Worm (Caenorhabditis elegans) whole organism, midembryonic: Measurements from ENCODE around the gene K09F6.6.
"Not testable (repeated sequence)": the region's sequence is repeated elsewhere in the genome, so short reads cannot be mapped to it uniquely, and the experiment has no call there.

Experiments
- klf-2 ChIP-seq: fragments of 200-800 bp; sonication (Bioruptor generic); conservative IDR thresholded peaks from 2 replicates; pipeline ENCODE4 v1.3.6; 2022; ENCODE audit warnings: missing genetic modification reagents, missing genetic modification characterization, missing compliant biosample characterization
- tab-1 ChIP-seq: fragments of 200-800 bp; sonication (Bioruptor generic); IDR thresholded peaks from 2 replicates; pipeline ENCODE4 v1.3.6; 2022; ENCODE audit warnings: missing genetic modification characterization, missing compliant biosample characterization
- ztf-29 ChIP-seq: fragments of 200-800 bp; sonication (Bioruptor generic); IDR thresholded peaks from 2 replicates; pipeline ENCODE4 v1.3.6; 2022; ENCODE audit warnings: missing genetic modification reagents, missing genetic modification characterization, missing compliant biosample characterization

DNA sequence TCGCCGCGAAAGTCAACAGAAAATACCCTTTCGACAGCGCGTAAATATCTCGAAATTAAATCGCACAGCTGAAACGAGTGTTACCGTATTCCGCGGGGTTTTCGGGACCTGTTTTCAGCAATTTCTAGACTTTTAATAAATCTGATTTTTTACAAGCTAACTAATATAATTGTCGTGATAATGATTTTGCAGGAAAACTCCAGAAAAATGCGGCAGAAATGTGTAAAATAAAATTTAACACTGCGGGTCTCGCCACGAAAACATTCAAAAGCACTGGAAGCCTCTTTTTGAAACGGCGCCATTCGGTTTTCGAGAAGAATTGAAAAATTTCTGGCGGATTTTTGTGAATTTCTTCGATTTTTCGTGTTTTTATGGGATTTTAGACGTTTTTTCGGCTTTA lies 46.7 kb downstream of the K09F6.6 start, which contains the start of gene F54A3.6:
- not testable (repeated sequence) for TF ChIP-seq klf-2, tab-1, ztf-29 (GFP tag; lab: Robert Waterston, UW)
